Fruit fly (Drosophila melanogaster) whole organism, embryonic: ENCODE results near the gene CG10211.

ENCODE experiments used
- CG10462 ChIP-seq: fragments of 200-800 bp; sonication (Bioruptor generic); optimal IDR thresholded peaks from 2 replicates; lab custom pipeline; 2016; ENCODE audit warnings: missing biosample characterization, missing genetic modification characterization
- CG11504 ChIP-seq: fragments of 200-800 bp; sonication (Bioruptor generic); optimal IDR thresholded peaks from 3 replicates; lab custom pipeline; 2019; ENCODE audit warnings: missing biosample characterization, mild to moderate bottlenecking, missing genetic modification characterization, moderate library complexity
- CG12391 ChIP-seq: fragments of 200-800 bp; sonication (Bioruptor generic); optimal IDR thresholded peaks from 3 replicates; lab custom pipeline; 2018; ENCODE audit warnings: missing biosample characterization, mild to moderate bottlenecking, missing genetic modification characterization, moderate library complexity
- CG13624 ChIP-seq: fragments of 200-800 bp; sonication (Bioruptor generic); optimal IDR thresholded peaks from 2 replicates; lab custom pipeline; 2016; ENCODE audit warnings: missing biosample characterization, missing genetic modification characterization
- CG14860 ChIP-seq: fragments of 200-800 bp; sonication (Bioruptor generic); IDR thresholded peaks from 3 replicates; pipeline ENCODE4 v1.3.6; 2022; ENCODE audit warnings: missing biosample characterization, missing genetic modification characterization; ENCODE audit not compliant: partially characterized antibody
- CG15073 ChIP-seq: fragments of 200-800 bp; sonication (Bioruptor generic); optimal IDR thresholded peaks from 2 replicates; lab custom pipeline; 2016; ENCODE audit warnings: missing biosample characterization, missing genetic modification characterization
- CG1603 ChIP-seq: fragments of 200-800 bp; sonication (Bioruptor generic); optimal IDR thresholded peaks from 2 replicates; lab custom pipeline; 2019; ENCODE audit warnings: missing biosample characterization, mild to moderate bottlenecking, missing genetic modification characterization, moderate library complexity
- CG16863 ChIP-seq: fragments of 200-800 bp; sonication (Bioruptor generic); optimal IDR thresholded peaks from 3 replicates; lab custom pipeline; 2016; ENCODE audit warnings: missing biosample characterization, missing genetic modification characterization
- CG17186 ChIP-seq: fragments of 200-800 bp; sonication (Bioruptor generic); optimal IDR thresholded peaks from 3 replicates; lab custom pipeline; 2017; ENCODE audit warnings: missing biosample characterization, missing genetic modification reagents, missing genetic modification characterization
- CG17328 ChIP-seq: fragments of 200-800 bp; sonication (Bioruptor generic); IDR thresholded peaks from 2 replicates; pipeline ENCODE4 v1.3.6; 2022; ENCODE audit warnings: missing biosample characterization, missing genetic modification characterization
- CG18599 ChIP-seq: fragments of 200-800 bp; sonication (Bioruptor generic); optimal IDR thresholded peaks from 3 replicates; lab custom pipeline; 2017; ENCODE audit warnings: missing biosample characterization, missing genetic modification characterization, mild to moderate bottlenecking, moderate library complexity, missing genetic modification reagents
- CG31365 ChIP-seq: fragments of 200-800 bp; sonication (Bioruptor generic); optimal IDR thresholded peaks from 2 replicates; lab custom pipeline; 2018; ENCODE audit warnings: missing biosample characterization, mild to moderate bottlenecking, missing genetic modification characterization
- CG3847 ChIP-seq: fragments of 200-800 bp; sonication (Bioruptor generic); IDR thresholded peaks from 2 replicates; pipeline ENCODE4 v1.3.6; 2022; ENCODE audit warnings: missing biosample characterization, missing genetic modification characterization
- CG6175 ChIP-seq: fragments of 200-800 bp; sonication (Bioruptor generic); IDR thresholded peaks from 3 replicates; pipeline ENCODE4 v1.3.6; 2022; ENCODE audit warnings: missing biosample characterization, missing genetic modification characterization
- CG6791 ChIP-seq: fragments of 200-800 bp; sonication (Bioruptor generic); IDR thresholded peaks from 3 replicates; pipeline ENCODE4 v1.3.6; 2022; ENCODE audit warnings: missing biosample characterization, missing genetic modification characterization; ENCODE audit not compliant: partially characterized antibody
- CG7839 ChIP-seq: fragments of 200-800 bp; sonication (Bioruptor generic); optimal IDR thresholded peaks from 3 replicates; lab custom pipeline; 2018; ENCODE audit warnings: missing biosample characterization, mild to moderate bottlenecking, missing genetic modification characterization, moderate library complexity
- CG8359 ChIP-seq: fragments of 200-800 bp; sonication (Bioruptor generic); optimal IDR thresholded peaks from 2 replicates; lab custom pipeline; 2017; ENCODE audit warnings: missing biosample characterization, mild to moderate bottlenecking, missing genetic modification characterization, borderline replicate concordance
- Deaf1 ChIP-seq: fragments of 200-800 bp; optimal IDR thresholded peaks from 3 replicates; lab custom pipeline; 2019; ENCODE audit warnings: missing biosample characterization, mild to moderate bottlenecking, missing genetic modification characterization, moderate library complexity
- Drgx ChIP-seq: fragments of 200-800 bp; sonication (Bioruptor generic); IDR thresholded peaks from 2 replicates; pipeline ENCODE4 v1.3.6; 2022; ENCODE audit warnings: missing biosample characterization, missing genetic modification characterization
- E2f1 ChIP-seq: fragments of 200-800 bp; sonication (Bioruptor generic); IDR thresholded peaks from 2 replicates; pipeline ENCODE4 v1.3.6; 2022; ENCODE audit warnings: missing biosample characterization, missing genetic modification characterization
- GATAe ChIP-seq: fragments of 200-800 bp; sonication (Bioruptor generic); conservative IDR thresholded peaks from 2 replicates; pipeline ENCODE4 v1.3.6; 2022; ENCODE audit warnings: missing biosample characterization, missing genetic modification characterization
- HLH3B ChIP-seq: fragments of 200-800 bp; sonication (Bioruptor generic); IDR thresholded peaks from 2 replicates; pipeline ENCODE4 v1.3.6; 2022; ENCODE audit warnings: missing biosample characterization, missing genetic modification characterization
- HmgD ChIP-seq: fragments of 200-800 bp; sonication (Bioruptor generic); optimal IDR thresholded peaks from 3 replicates; lab custom pipeline; 2016; ENCODE audit warnings: missing biosample characterization, missing genetic modification characterization
- Med ChIP-seq: fragments of 200-800 bp; sonication (Bioruptor generic); peaks from one replicate; lab custom pipeline; 2016; ENCODE audit warnings: missing biosample characterization, missing genetic modification characterization, mild to moderate bottlenecking, inconsistent platforms, moderate library complexity
- Optix ChIP-seq: fragments of 200-800 bp; sonication (Bioruptor generic); IDR thresholded peaks from 3 replicates; pipeline ENCODE4 v1.3.6; 2022; ENCODE audit warnings: missing biosample characterization, missing genetic modification characterization
- Scr ChIP-seq: fragments of 200-800 bp; sonication (Bioruptor generic); IDR thresholded peaks from 2 replicates; pipeline ENCODE4 v1.3.6; 2022; ENCODE audit warnings: missing biosample characterization, missing genetic modification characterization; ENCODE audit not compliant: partially characterized antibody
- Sry-δ ChIP-seq: fragments of 200-800 bp; sonication (Bioruptor generic); optimal IDR thresholded peaks from 2 replicates; lab custom pipeline; 2016; ENCODE audit warnings: missing biosample characterization, missing genetic modification characterization
- Stat92E ChIP-seq, 3 experiments: fragments of >200 bp in 2 of 3; fragments of 200-800 bp in 1 of 3; sonication (Bioruptor generic) in 1 of 3; optimal IDR thresholded peaks; 2 replicates each; lab custom pipeline; 2017 to 2019; ENCODE audit warnings: missing biosample characterization in 3 of 3, missing genetic modification characterization in 3 of 3, mild to moderate bottlenecking in 1 of 3, moderate library complexity in 1 of 3
- Taf1 ChIP-seq: fragments of 200-800 bp; sonication (Bioruptor generic); IDR thresholded peaks from 2 replicates; pipeline ENCODE4 v1.3.6; 2022; ENCODE audit warnings: missing biosample characterization, missing genetic modification characterization
- Vsx1 ChIP-seq: fragments of 200-800 bp; sonication (Bioruptor generic); optimal IDR thresholded peaks from 2 replicates; lab custom pipeline; 2017; ENCODE audit warnings: missing biosample characterization, mild to moderate bottlenecking, missing genetic modification characterization, missing genetic modification reagents
- cg ChIP-seq: fragments of 200-800 bp; sonication (Bioruptor generic); optimal IDR thresholded peaks from 3 replicates; lab custom pipeline; 2019; ENCODE audit warnings: missing biosample characterization, mild to moderate bottlenecking, missing genetic modification characterization, moderate library complexity
- chif ChIP-seq, 2 experiments: fragments of 200-800 bp; sonication (Bioruptor generic); optimal IDR thresholded peaks; 3 replicates each; lab custom pipeline; 2016; ENCODE audit warnings: missing biosample characterization in 2 of 2, missing genetic modification characterization in 2 of 2
- chinmo ChIP-seq: fragments of 200-800 bp; sonication (Bioruptor generic); IDR thresholded peaks from 4 replicates; pipeline ENCODE4 v1.3.6; 2022; ENCODE audit warnings: missing biosample characterization, missing genetic modification characterization; ENCODE audit not compliant: partially characterized antibody
- ci ChIP-seq: fragments of 200-800 bp; sonication (Bioruptor generic); IDR thresholded peaks from 3 replicates; pipeline ENCODE4 v1.3.6; 2022; ENCODE audit warnings: missing biosample characterization, missing genetic modification characterization
- crol ChIP-seq: fragments of 200-800 bp; sonication (Bioruptor generic); IDR thresholded peaks from 2 replicates; pipeline ENCODE4 v1.3.6; 2022; ENCODE audit warnings: missing biosample characterization, missing genetic modification characterization
- disco-r ChIP-seq: fragments of 200-800 bp; sonication (Bioruptor generic); optimal IDR thresholded peaks from 2 replicates; lab custom pipeline; 2016; ENCODE audit warnings: missing biosample characterization, missing genetic modification characterization
- dmrt99B ChIP-seq: fragments of 200-800 bp; sonication (Bioruptor generic); optimal IDR thresholded peaks from 2 replicates; lab custom pipeline; 2018; ENCODE audit warnings: missing biosample characterization, mild to moderate bottlenecking, missing genetic modification characterization, moderate library complexity
- dysf ChIP-seq: fragments of 200-800 bp; sonication (Bioruptor generic); IDR thresholded peaks from 3 replicates; pipeline ENCODE4 v1.3.6; 2022; ENCODE audit warnings: missing biosample characterization, missing genetic modification characterization
- eve ChIP-seq, 2 experiments: fragments of >200 bp; optimal IDR thresholded peaks; 2 replicates each; lab custom pipeline; 2017; ENCODE audit warnings: missing biosample characterization in 2 of 2, missing genetic modification characterization in 2 of 2
- ewg ChIP-seq: fragments of 200-800 bp; sonication (Bioruptor generic); optimal IDR thresholded peaks from 3 replicates; lab custom pipeline; 2017; ENCODE audit warnings: mild to moderate bottlenecking, missing biosample characterization, missing genetic modification reagents, missing genetic modification characterization
- kay ChIP-seq: fragments of 200-800 bp; sonication (Bioruptor generic); optimal IDR thresholded peaks from 2 replicates; lab custom pipeline; 2016; ENCODE audit warnings: missing biosample characterization, missing genetic modification characterization
- knrl ChIP-seq: fragments of 200-800 bp; sonication (Bioruptor generic); IDR thresholded peaks from 3 replicates; pipeline ENCODE4 v1.3.6; 2022; ENCODE audit warnings: missing biosample characterization, missing genetic modification characterization; ENCODE audit not compliant: partially characterized antibody
- pita ChIP-seq: fragments of 200-800 bp; sonication (Bioruptor generic); optimal IDR thresholded peaks from 2 replicates; lab custom pipeline; 2017; ENCODE audit warnings: missing biosample characterization, mild to moderate bottlenecking, missing genetic modification characterization
- prd ChIP-seq, 3 experiments: fragments of >200 bp in 2 of 3; fragments of 200-800 bp in 1 of 3; sonication (Bioruptor generic) in 1 of 3; optimal IDR thresholded peaks in 2 of 3; IDR thresholded peaks in 1 of 3; 2 replicates in 2 of 3; 3 replicates in 1 of 3; pipeline versions ENCODE4 v1.3.6 to Lab custom; 2017 to 2022; ENCODE audit warnings: missing biosample characterization in 1 of 3, missing genetic modification characterization in 1 of 3
- sens ChIP-seq: fragments of 200-800 bp; sonication (Bioruptor generic); peaks from one replicate; lab custom pipeline; 2016; ENCODE audit warnings: missing biosample characterization, missing genetic modification characterization
- seq ChIP-seq: fragments of 200-800 bp; sonication (Bioruptor generic); IDR thresholded peaks from 2 replicates; pipeline ENCODE4 v1.3.6; 2022; ENCODE audit warnings: missing biosample characterization, missing genetic modification characterization
- so ChIP-seq: fragments of 200-800 bp; sonication (Bioruptor generic); IDR thresholded peaks from 3 replicates; pipeline ENCODE4 v1.3.6; 2022; ENCODE audit warnings: missing biosample characterization, missing genetic modification characterization
- sr ChIP-seq: fragments of 200-800 bp; sonication (Bioruptor generic); IDR thresholded peaks from 3 replicates; pipeline ENCODE4 v1.3.6; 2022; ENCODE audit warnings: missing biosample characterization, missing genetic modification characterization
- zfh1 ChIP-seq: fragments of 200-800 bp; sonication (Bioruptor generic); IDR thresholded peaks from 3 replicates; pipeline ENCODE4 v1.3.6; 2022; ENCODE audit warnings: missing biosample characterization, missing genetic modification characterization

CG10211 gene

dm6 chr2L:18503760-18504159, 13.5 kb upstream of the CG10211 start, which contains the start of gene kon (continued):
- TF ChIP-seq CG3847 (GFP tag; lab: Robert Waterston, UW) = 0 out of 2 replicates have a peak, but pooled peaks have one; percentile 26
- TF ChIP-seq CG8359 (GFP tag; lab: Kevin White, UChicago) = no peak
- TF ChIP-seq crol (GFP tag; lab: Robert Waterston, UW) = peak; percentile 67
- peak; percentile 54; the same call in 2 of the 3 replicates for TF ChIP-seq zfh1 (GFP tag; lab: Robert Waterston, UW)
- TF ChIP-seq GATAe (GFP tag; lab: Robert Waterston, UW) = no peak
- TF ChIP-seq chinmo = 0 out of 4 replicates have a peak, but pooled peaks have one; percentile 54
- peak; percentile 18; the same call in 1 of the 2 replicates for TF ChIP-seq Scr
- TF ChIP-seq CG6175 = 0 out of 3 replicates have a peak, but pooled peaks have one; percentile 37
- TF ChIP-seq Deaf1 = peak; percentile 89
- TF ChIP-seq sr (GFP tag; lab: Robert Waterston, UW) = peak; percentile 71
- TF ChIP-seq ewg = peak; percentile 11
- peak; percentile 61; the same call in 2 of the 3 replicates for TF ChIP-seq CG6791 (GFP tag; lab: Robert Waterston, UW)
- no peak for TF ChIP-seq pita (GFP tag; lab: Kevin White, UChicago)
- 0 out of 2 replicates have a peak, but pooled peaks have one; percentile 11 for TF ChIP-seq CG17328 (GFP tag; lab: Robert Waterston, UW)
- TF ChIP-seq sens (GFP tag; lab: Kevin White, UChicago) = peak; percentile 82
- no peak for TF ChIP-seq prd (optimal IDR thresholded peaks at IDR 0.05; lab: Kevin White, UChicago)
- peak; percentile 25; the same call in 1 of the 3 replicates for TF ChIP-seq prd (GFP tag; IDR thresholded peaks at IDR 0.05; lab: Robert Waterston, UW)
- TF ChIP-seq so (GFP tag; lab: Robert Waterston, UW) = 0 out of 3 replicates have a peak, but pooled peaks have one; percentile 34
- TF ChIP-seq HmgD = no peak
- no peak for TF ChIP-seq CG10462
- TF ChIP-seq cg (GFP tag; lab: Kevin White, UChicago) = no peak
- peak; percentile 35; the same call in 1 of the 2 replicates for TF ChIP-seq Drgx
- TF ChIP-seq Med (GFP tag; lab: Kevin White, UChicago) = peak; percentile 66
- peak; percentile 6; the same call in 1 of the 3 replicates for TF ChIP-seq dysf (GFP tag; lab: Robert Waterston, UW)
- peak; percentile 2 for TF ChIP-seq CG18599
- 0 out of 3 replicates have a peak, but pooled peaks have one; percentile 36 for TF ChIP-seq Optix (GFP tag; lab: Robert Waterston, UW)
- TF ChIP-seq seq (GFP tag; lab: Robert Waterston, UW) = no peak
- TF ChIP-seq CG16863 = no peak

- no peak for TF ChIP-seq Vsx1
- TF ChIP-seq CG12391 (tag; lab: Kevin White, UChicago) = peak; percentile 72
- peak; percentile 29 for TF ChIP-seq CG13624 (GFP tag; lab: Kevin White, UChicago)
- TF ChIP-seq ci (GFP tag; lab: Robert Waterston, UW) = peak; percentile 74
- TF ChIP-seq Sry-δ (GFP tag; lab: Kevin White, UChicago) = no peak
- TF ChIP-seq CG31365 (tag; lab: Kevin White, UChicago) = no peak
- peak; percentile 74 for TF ChIP-seq CG1603
- TF ChIP-seq knrl (GFP tag; lab: Robert Waterston, UW) = no peak
- peak; percentile 32 for TF ChIP-seq disco-r (GFP tag; lab: Kevin White, UChicago)
- peak; percentile 49 for TF ChIP-seq CG16863
- TF ChIP-seq eve (GFP tag; optimal IDR thresholded peaks at IDR 0.05; lab: Kevin White, UChicago) = peak in 1 of 2 experiments; percentile 68
- peak; percentile 52 for TF ChIP-seq CG11504 (tag; lab: Kevin White, UChicago)
- peak; percentile 38 for TF ChIP-seq ewg
- no peak for TF ChIP-seq Taf1 (GFP tag; lab: Robert Waterston, UW)
- TF ChIP-seq dmrt99B (tag; lab: Kevin White, UChicago) = peak; percentile 64
- TF ChIP-seq E2f1 (GFP tag; lab: Robert Waterston, UW) = peak; percentile 59; the same call in 1 of the 2 replicates
- peak; percentile 62 for TF ChIP-seq CG7839
- TF ChIP-seq kay = peak; percentile 1
- no peak for TF ChIP-seq CG15073 (GFP tag; lab: Kevin White, UChicago)
- no peak for TF ChIP-seq CG14860 (GFP tag; lab: Robert Waterston, UW)
- 0 out of 3 replicates have a peak, but pooled peaks have one; percentile 30 for TF ChIP-seq Optix (GFP tag; lab: Robert Waterston, UW)
- peak; percentile 50; the same call in 1 of the 2 replicates for TF ChIP-seq HLH3B (GFP tag; lab: Robert Waterston, UW)
- TF ChIP-seq CG17186 = no peak
- TF ChIP-seq Stat92E (GFP tag; optimal IDR thresholded peaks at IDR 0.05; lab: Kevin White, UChicago) = no peak
- TF ChIP-seq chif (GFP tag; optimal IDR thresholded peaks at IDR 0.05; lab: Kevin White, UChicago) = peak; percentile 50 to 63
Observed at dm6 chr2L:18504881-18505280, 12.4 kb upstream of the CG10211 start.
